Fruit fly (Drosophila melanogaster) whole organism, embryonic: ENCODE results near the gene CG6791.
A peak's percentile ranks its signal among the peaks of the same experiment; 100 is the strongest.

Experiments used
- Aef1 ChIP-seq: fragments of 200-800 bp; sonication (Bioruptor generic); IDR thresholded peaks from 3 replicates; pipeline ENCODE4 v1.3.6; 2022; ENCODE audit warnings: missing biosample characterization, missing genetic modification characterization
- Atf6 ChIP-seq: fragments of 200-800 bp; sonication (Bioruptor generic); IDR thresholded peaks from 2 replicates; pipeline ENCODE4 v1.3.6; 2022; ENCODE audit warnings: missing biosample characterization, missing genetic modification characterization
- BEAF-32 ChIP-seq: fragments of 200-800 bp; sonication (Bioruptor generic); optimal IDR thresholded peaks from 3 replicates; lab custom pipeline; 2017; ENCODE audit warnings: missing biosample characterization, missing genetic modification characterization, mild to moderate bottlenecking, moderate library complexity, missing genetic modification reagents
- CG12659 ChIP-seq: fragments of 200-800 bp; sonication (Bioruptor generic); optimal IDR thresholded peaks from 3 replicates; lab custom pipeline; 2017; ENCODE audit warnings: mild to moderate bottlenecking, missing biosample characterization, missing genetic modification reagents, missing genetic modification characterization
- CG13296 ChIP-seq: fragments of 200-800 bp; sonication (Bioruptor generic); optimal IDR thresholded peaks from 3 replicates; lab custom pipeline; 2018; ENCODE audit warnings: missing biosample characterization, mild to moderate bottlenecking, missing genetic modification characterization
- CG14667 ChIP-seq: fragments of 200-800 bp; sonication (Bioruptor generic); IDR thresholded peaks from 2 replicates; pipeline ENCODE4 v1.3.6; 2022; ENCODE audit warnings: missing biosample characterization, missing genetic modification characterization
- CG1602 ChIP-seq: fragments of 200-800 bp; sonication (Bioruptor generic); optimal IDR thresholded peaks from 3 replicates; lab custom pipeline; 2016; ENCODE audit warnings: missing biosample characterization, missing genetic modification characterization
- CG16813 ChIP-seq: fragments of 200-800 bp; sonication (Bioruptor generic); IDR thresholded peaks from 3 replicates; pipeline ENCODE4 v1.3.6; 2022; ENCODE audit warnings: missing biosample characterization, missing genetic modification characterization; ENCODE audit not compliant: partially characterized antibody
- CG1832 ChIP-seq: fragments of 200-800 bp; sonication (Bioruptor generic); optimal IDR thresholded peaks from 2 replicates; lab custom pipeline; 2017; ENCODE audit warnings: missing biosample characterization, mild to moderate bottlenecking, missing genetic modification characterization, inconsistent platforms
- CG2712 ChIP-seq: fragments of 200-800 bp; optimal IDR thresholded peaks from 3 replicates; lab custom pipeline; 2019; ENCODE audit warnings: missing biosample characterization, mild to moderate bottlenecking, missing genetic modification characterization, moderate library complexity
- CG30020 ChIP-seq: fragments of 200-800 bp; optimal IDR thresholded peaks from 2 replicates; lab custom pipeline; 2019; ENCODE audit warnings: missing biosample characterization, mild to moderate bottlenecking, missing genetic modification characterization, moderate library complexity
- CG3281 ChIP-seq: fragments of 200-800 bp; sonication (Bioruptor generic); optimal IDR thresholded peaks from 3 replicates; lab custom pipeline; 2017; ENCODE audit warnings: missing biosample characterization, mild to moderate bottlenecking, missing genetic modification characterization
- CG33557 ChIP-seq: fragments of 200-800 bp; sonication (Bioruptor generic); optimal IDR thresholded peaks from 2 replicates; lab custom pipeline; 2019; ENCODE audit warnings: missing biosample characterization, mild to moderate bottlenecking, missing genetic modification characterization, moderate library complexity
- CG6654 ChIP-seq: fragments of 200-800 bp; sonication (Bioruptor generic); optimal IDR thresholded peaks from 2 replicates; lab custom pipeline; 2017; ENCODE audit warnings: missing biosample characterization, mild to moderate bottlenecking, missing genetic modification characterization
- CG6791 ChIP-seq: fragments of 200-800 bp; sonication (Bioruptor generic); IDR thresholded peaks from 3 replicates; pipeline ENCODE4 v1.3.6; 2022; ENCODE audit warnings: missing biosample characterization, missing genetic modification characterization; ENCODE audit not compliant: partially characterized antibody
- CG7271 ChIP-seq: fragments of 200-800 bp; sonication (Bioruptor generic); optimal IDR thresholded peaks from 2 replicates; lab custom pipeline; 2018; ENCODE audit warnings: missing biosample characterization, mild to moderate bottlenecking, missing genetic modification characterization, moderate library complexity
- CG8478 ChIP-seq: fragments of >200 bp; optimal IDR thresholded peaks from 2 replicates; lab custom pipeline; 2018
- Fer2 ChIP-seq: fragments of 200-800 bp; sonication (Bioruptor generic); optimal IDR thresholded peaks from 2 replicates; lab custom pipeline; 2018; ENCODE audit warnings: missing biosample characterization, mild to moderate bottlenecking, missing genetic modification characterization, moderate library complexity
- HmgZ ChIP-seq: fragments of 200-800 bp; sonication (Bioruptor generic); optimal IDR thresholded peaks from 2 replicates; lab custom pipeline; 2018; ENCODE audit warnings: missing biosample characterization, mild to moderate bottlenecking, missing genetic modification characterization
- Hmr ChIP-seq: fragments of 200-800 bp; sonication (Bioruptor generic); optimal IDR thresholded peaks from 3 replicates; lab custom pipeline; 2017; ENCODE audit warnings: mild to moderate bottlenecking, missing biosample characterization, missing genetic modification reagents, missing genetic modification characterization
- Mrtf ChIP-seq: fragments of 200-800 bp; sonication (Bioruptor generic); IDR thresholded peaks from 3 replicates; pipeline ENCODE4 v1.3.6; 2022; ENCODE audit warnings: missing biosample characterization, missing genetic modification characterization
- NC2β ChIP-seq: fragments of 200-800 bp; sonication (Bioruptor generic); optimal IDR thresholded peaks from 2 replicates; lab custom pipeline; 2016; ENCODE audit warnings: missing biosample characterization, missing genetic modification characterization
- NFAT ChIP-seq: fragments of 200-800 bp; sonication (Bioruptor generic); IDR thresholded peaks from 2 replicates; pipeline ENCODE4 v1.3.6; 2022; ENCODE audit warnings: missing biosample characterization, missing genetic modification characterization
- Nf-YC ChIP-seq: fragments of 200-800 bp; optimal IDR thresholded peaks from 3 replicates; lab custom pipeline; 2019; ENCODE audit warnings: missing biosample characterization, mild to moderate bottlenecking, missing genetic modification characterization, moderate library complexity
- Pdp1 ChIP-seq, 2 experiments: fragments of 200-800 bp; sonication (Bioruptor generic); optimal IDR thresholded peaks; 3 replicates each; lab custom pipeline; 2016; ENCODE audit warnings: missing biosample characterization in 2 of 2, missing genetic modification characterization in 2 of 2, mild to moderate bottlenecking in 1 of 2, moderate library complexity in 1 of 2
- Rfx ChIP-seq: fragments of 200-800 bp; sonication (Bioruptor generic); IDR thresholded peaks from 2 replicates; pipeline ENCODE4 v1.3.6; 2022; ENCODE audit warnings: missing biosample characterization, missing genetic modification characterization
- Sin3A ChIP-seq: fragments of >200 bp; optimal IDR thresholded peaks from 2 replicates; lab custom pipeline; 2018
- Sox100B ChIP-seq: fragments of 200-800 bp; sonication (Bioruptor generic); optimal IDR thresholded peaks from 3 replicates; lab custom pipeline; 2018; ENCODE audit warnings: missing biosample characterization, mild to moderate bottlenecking, missing genetic modification characterization
- Sry-β ChIP-seq: fragments of 200-800 bp; sonication (Bioruptor generic); optimal IDR thresholded peaks from 2 replicates; lab custom pipeline; 2018; ENCODE audit warnings: missing biosample characterization, mild to moderate bottlenecking, missing genetic modification characterization, moderate library complexity
- Trl ChIP-seq, 3 experiments: fragments of >200 bp in 2 of 3; fragments of 200-800 bp in 1 of 3; sonication (Bioruptor generic) in 1 of 3; optimal IDR thresholded peaks; 2 replicates in 1 of 3; 3 replicates in 2 of 3; lab custom pipeline; 2016 to 2017; ENCODE audit warnings: missing biosample characterization in 1 of 3, missing genetic modification characterization in 1 of 3
- bigmax ChIP-seq: fragments of 200-800 bp; sonication (Bioruptor generic); optimal IDR thresholded peaks from 2 replicates; lab custom pipeline; 2018; ENCODE audit warnings: missing biosample characterization, mild to moderate bottlenecking, missing genetic modification characterization
- cad ChIP-seq: fragments of >200 bp; optimal IDR thresholded peaks from 2 replicates; lab custom pipeline; 2017; ENCODE audit warnings: missing biosample characterization, missing genetic modification characterization
- chn ChIP-seq: fragments of 200-800 bp; sonication (Bioruptor generic); optimal IDR thresholded peaks from 2 replicates; lab custom pipeline; 2016; ENCODE audit warnings: missing biosample characterization, missing genetic modification characterization
- eyg ChIP-seq: fragments of 200-800 bp; sonication (Bioruptor generic); optimal IDR thresholded peaks from 3 replicates; lab custom pipeline; 2016; ENCODE audit warnings: missing biosample characterization, missing genetic modification characterization
- ftz-f1 ChIP-seq: fragments of 200-800 bp; sonication (Bioruptor generic); optimal IDR thresholded peaks from 2 replicates; lab custom pipeline; 2016; ENCODE audit warnings: missing biosample characterization, missing genetic modification characterization
- grn ChIP-seq: fragments of 200-800 bp; sonication (Bioruptor generic); optimal IDR thresholded peaks from 3 replicates; lab custom pipeline; 2017; ENCODE audit warnings: missing biosample characterization, missing genetic modification characterization
- gsb ChIP-seq: fragments of 200-800 bp; sonication (Bioruptor generic); IDR thresholded peaks from 2 replicates; pipeline ENCODE4 v1.3.6; 2022; ENCODE audit warnings: missing biosample characterization, missing genetic modification characterization
- lilli ChIP-seq: fragments of 200-800 bp; sonication (Bioruptor generic); optimal IDR thresholded peaks from 3 replicates; lab custom pipeline; 2016; ENCODE audit warnings: missing biosample characterization, missing genetic modification characterization
- nau ChIP-seq: fragments of 200-800 bp; sonication (Bioruptor generic); optimal IDR thresholded peaks from 3 replicates; lab custom pipeline; 2017; ENCODE audit warnings: missing biosample characterization, mild to moderate bottlenecking, missing genetic modification characterization, missing genetic modification reagents
- odd ChIP-seq: fragments of 200-800 bp; sonication (Bioruptor generic); optimal IDR thresholded peaks from 2 replicates; lab custom pipeline; 2017; ENCODE audit warnings: missing biosample characterization, mild to moderate bottlenecking, missing genetic modification characterization
- phol ChIP-seq: fragments of 200-800 bp; sonication (Bioruptor generic); optimal IDR thresholded peaks from 3 replicates; lab custom pipeline; 2018; ENCODE audit warnings: missing biosample characterization, mild to moderate bottlenecking, missing genetic modification characterization, moderate library complexity
- pum ChIP-seq: fragments of 200-800 bp; sonication (Bioruptor generic); optimal IDR thresholded peaks from 2 replicates; lab custom pipeline; 2016; ENCODE audit warnings: missing biosample characterization, missing genetic modification characterization
- run ChIP-seq: fragments of 200-800 bp; sonication (Bioruptor generic); optimal IDR thresholded peaks from 3 replicates; lab custom pipeline; 2018; ENCODE audit warnings: missing biosample characterization, mild to moderate bottlenecking, missing genetic modification characterization
- scrt ChIP-seq: fragments of 200-800 bp; sonication (Bioruptor generic); optimal IDR thresholded peaks from 2 replicates; lab custom pipeline; 2018; ENCODE audit warnings: missing biosample characterization, mild to moderate bottlenecking, missing genetic modification characterization, moderate library complexity
- slbo ChIP-seq: fragments of 200-800 bp; sonication (Bioruptor generic); IDR thresholded peaks from 2 replicates; pipeline ENCODE4 v1.3.6; 2022; ENCODE audit warnings: missing biosample characterization, missing genetic modification characterization
- slou ChIP-seq: fragments of 200-800 bp; sonication (Bioruptor generic); optimal IDR thresholded peaks from 3 replicates; lab custom pipeline; 2016; ENCODE audit warnings: missing biosample characterization, missing genetic modification characterization
- sug ChIP-seq: fragments of 200-800 bp; optimal IDR thresholded peaks from 2 replicates; lab custom pipeline; 2019; ENCODE audit warnings: missing biosample characterization, mild to moderate bottlenecking, missing genetic modification characterization, moderate library complexity
- wor ChIP-seq: fragments of 200-800 bp; sonication (Bioruptor generic); IDR thresholded peaks from 2 replicates; pipeline ENCODE4 v1.3.6; 2022; ENCODE audit warnings: missing biosample characterization, missing genetic modification characterization
- yki ChIP-seq: fragments of >200 bp; optimal IDR thresholded peaks from 3 replicates; lab custom pipeline; 2018
- zfh1 ChIP-seq: fragments of 200-800 bp; sonication (Bioruptor generic); IDR thresholded peaks from 3 replicates; pipeline ENCODE4 v1.3.6; 2022; ENCODE audit warnings: missing biosample characterization, missing genetic modification characterization

The CG6791 gene

dm6 chr3R:11619709-11620409, 29.9 kb upstream of the CG6791 start, which contains the start of the genes Jupiter and CG14710 (continued):
- peak; percentile 75 for TF ChIP-seq pum (GFP tag; lab: Kevin White, UChicago)
- peak; percentile 54 for TF ChIP-seq CG13296 (GFP tag; lab: Kevin White, UChicago)
- TF ChIP-seq Mrtf (GFP tag; lab: Robert Waterston, UW), result no peak; the same call in 2 of the 3 replicates
- no peak for TF ChIP-seq yki (lab: Kevin White, UChicago)
- peak; percentile 69 for TF ChIP-seq sug (tag; lab: Kevin White, UChicago)
- peak; percentile 77 for TF ChIP-seq Aef1 (GFP tag; lab: Robert Waterston, UW)
- TF ChIP-seq grn (GFP tag; lab: Kevin White, UChicago), result peak; percentile 23
- TF ChIP-seq slou (GFP tag; lab: Kevin White, UChicago), result peak; percentile 62
- peak; percentile 53; the same call in 1 of the 2 replicates for TF ChIP-seq CG14667
- peak; percentile 33; the same call in 1 of the 3 replicates for TF ChIP-seq CG16813 (GFP tag; lab: Robert Waterston, UW)
- peak; percentile 87 for TF ChIP-seq NC2β (GFP tag; lab: Kevin White, UChicago)
- 0 out of 3 replicates have a peak, but pooled peaks have one; percentile 40 for TF ChIP-seq CG6791
- peak; percentile 83 for TF ChIP-seq chn
- peak; percentile 58 for TF ChIP-seq Nf-YC (tag; lab: Kevin White, UChicago)
- TF ChIP-seq HmgZ, result peak; percentile 86
- TF ChIP-seq Rfx (GFP tag; lab: Robert Waterston, UW), result peak; percentile 89
- TF ChIP-seq CG1602 (GFP tag; lab: Kevin White, UChicago), result peak; percentile 63
- peak; percentile 78 for TF ChIP-seq CG2712 (tag; lab: Kevin White, UChicago)
- peak; percentile 51; the same call in 1 of the 2 replicates for TF ChIP-seq gsb (GFP tag; lab: Robert Waterston, UW)
- TF ChIP-seq CG30020 (tag; lab: Kevin White, UChicago), result peak; percentile 71
- no peak for TF ChIP-seq CG7271
- TF ChIP-seq nau (GFP tag; lab: Kevin White, UChicago), result no peak
- TF ChIP-seq CG3281 (GFP tag; lab: Kevin White, UChicago), result no peak
- peak; percentile 92 for TF ChIP-seq CG12659 (GFP tag; lab: Kevin White, UChicago)
- peak; percentile 88 for TF ChIP-seq NFAT
- peak; percentile 83 for TF ChIP-seq zfh1 (GFP tag; lab: Robert Waterston, UW)
- peak; percentile 80 for TF ChIP-seq phol
- TF ChIP-seq Pdp1 (GFP tag; optimal IDR thresholded peaks at IDR 0.05; lab: Kevin White, UChicago), result peak; percentile 78 to 89
- TF ChIP-seq scrt (GFP tag; lab: Kevin White, UChicago), result no peak
- no peak for TF ChIP-seq CG6654 (GFP tag; lab: Kevin White, UChicago)
- peak; percentile 92 for TF ChIP-seq slbo (GFP tag; lab: Robert Waterston, UW)
- TF ChIP-seq Sry-β (GFP tag; lab: Kevin White, UChicago), result peak; percentile 84
- TF ChIP-seq ftz-f1 (GFP tag; lab: Kevin White, UChicago), result peak; percentile 48
- no peak for TF ChIP-seq eyg (GFP tag; lab: Kevin White, UChicago)
- TF ChIP-seq Sox100B, result no peak
- TF ChIP-seq lilli (GFP tag; lab: Kevin White, UChicago), result peak; percentile 89
- peak; percentile 58 for TF ChIP-seq BEAF-32
- no peak for TF ChIP-seq CG1832 (GFP tag; lab: Kevin White, UChicago)
- TF ChIP-seq Trl (optimal IDR thresholded peaks at IDR 0.05; lab: Kevin White, UChicago), result no peak
- TF ChIP-seq Trl (GFP tag; optimal IDR thresholded peaks at IDR 0.05; lab: Kevin White, UChicago), result peak; percentile 86
- TF ChIP-seq cad (GFP tag; lab: Kevin White, UChicago), result no peak
- peak; percentile 41 for TF ChIP-seq Fer2
- no peak for TF ChIP-seq wor (GFP tag; lab: Robert Waterston, UW)
- no peak for TF ChIP-seq CG8478
- no peak for TF ChIP-seq odd (GFP tag; lab: Kevin White, UChicago)
- TF ChIP-seq run (tag; lab: Kevin White, UChicago), result no peak
- TF ChIP-seq CG33557 (GFP tag; lab: Kevin White, UChicago), result peak; percentile 27
- TF ChIP-seq bigmax (GFP tag; lab: Kevin White, UChicago), result no peak
- TF ChIP-seq Sin3A (lab: Kevin White, UChicago), result peak; percentile 81
- peak; percentile 86 for TF ChIP-seq Hmr (GFP tag; lab: Kevin White, UChicago)
- 0 out of 2 replicates have a peak, but pooled peaks have one; percentile 39 for TF ChIP-seq Atf6 (GFP tag; lab: Robert Waterston, UW)
